Worm (Caenorhabditis elegans) whole organism, L3 larva: ENCODE measurements around the gene C37C3.12.
A peak's percentile ranks its signal among the peaks of the same experiment; 100 is the strongest.

Experiments
- aly-2 ChIP-seq: fragments of 150-350 bp; optimal IDR thresholded peaks from 2 replicates; lab custom pipeline; 2014; ENCODE audit warnings: missing biosample characterization, missing genetic modification characterization
- ama-1 ChIP-seq: fragments of 150-350 bp; optimal IDR thresholded peaks from 2 replicates; lab custom pipeline; 2018
- ceh-16 ChIP-seq: sonication (generic microtip); optimal IDR thresholded peaks from 2 replicates; lab custom pipeline; 2017; ENCODE audit warnings: missing biosample characterization, missing genetic modification characterization
- daf-12 ChIP-seq: fragments of 150-350 bp; optimal IDR thresholded peaks from 2 replicates; lab custom pipeline; 2014; ENCODE audit warnings: missing biosample characterization, missing genetic modification reagents, missing genetic modification characterization
- elt-1 ChIP-seq: fragments of 150-350 bp; optimal IDR thresholded peaks from 2 replicates; lab custom pipeline; 2014; ENCODE audit warnings: missing biosample characterization, missing genetic modification characterization
- elt-2 ChIP-seq: sonication (generic microtip); optimal IDR thresholded peaks from 2 replicates; lab custom pipeline; 2016; ENCODE audit warnings: missing genetic modification reagents, mild to moderate bottlenecking, missing genetic modification characterization, missing compliant biosample characterization
- eor-1 ChIP-seq, 2 experiments: fragments of 150-350 bp; optimal IDR thresholded peaks; 2 replicates each; lab custom pipeline; 2014 to 2018; ENCODE audit warnings: missing biosample characterization in 2 of 2, missing genetic modification characterization in 2 of 2
- fkh-10 ChIP-seq: sonication (generic microtip); optimal IDR thresholded peaks from 2 replicates; lab custom pipeline; 2017; ENCODE audit warnings: missing biosample characterization, missing genetic modification reagents, missing genetic modification characterization
- fkh-2 ChIP-seq: fragments of 150-350 bp; optimal IDR thresholded peaks from 2 replicates; lab custom pipeline; 2014; ENCODE audit warnings: missing biosample characterization, missing genetic modification reagents, missing genetic modification characterization
- hmg-11 ChIP-seq: sonication (generic microtip); optimal IDR thresholded peaks from 2 replicates; lab custom pipeline; 2016; ENCODE audit warnings: missing genetic modification characterization, missing compliant biosample characterization
- jun-1 ChIP-seq: fragments of 150-350 bp; optimal IDR thresholded peaks from 2 replicates; lab custom pipeline; 2014; ENCODE audit warnings: missing biosample characterization, missing genetic modification reagents, missing genetic modification characterization
- lin-15B ChIP-seq: fragments of 150-350 bp; optimal IDR thresholded peaks from 2 replicates; lab custom pipeline; 2014; ENCODE audit warnings: missing biosample characterization, missing genetic modification characterization
- lin-39 ChIP-seq: fragments of 150-350 bp; optimal IDR thresholded peaks from 2 replicates; lab custom pipeline; 2018; ENCODE audit warnings: missing biosample characterization, missing genetic modification reagents, missing genetic modification characterization
- mml-1 ChIP-seq: fragments of 150-350 bp; sonication (generic microtip); optimal IDR thresholded peaks from 3 replicates; lab custom pipeline; 2014; ENCODE audit warnings: missing biosample characterization, missing genetic modification characterization
- nfya-1 ChIP-seq: sonication (generic microtip); optimal IDR thresholded peaks from 2 replicates; lab custom pipeline; 2017; ENCODE audit warnings: missing genetic modification characterization, mild to moderate bottlenecking, missing compliant biosample characterization, antibody characterized with exemption, moderate library complexity; ENCODE audit not compliant: insufficient read depth
- nhr-11 ChIP-seq: fragments of 150-350 bp; optimal IDR thresholded peaks from 2 replicates; lab custom pipeline; 2014; ENCODE audit warnings: missing biosample characterization, missing genetic modification characterization
- nhr-12 ChIP-seq: fragments of 150-350 bp; optimal IDR thresholded peaks from 2 replicates; lab custom pipeline; 2014; ENCODE audit warnings: missing biosample characterization, missing genetic modification characterization
- nhr-23 ChIP-seq: fragments of 150-350 bp; optimal IDR thresholded peaks from 2 replicates; lab custom pipeline; 2014; ENCODE audit warnings: missing biosample characterization, missing genetic modification reagents, missing genetic modification characterization
- nhr-237 ChIP-seq: fragments of 150-350 bp; optimal IDR thresholded peaks from 2 replicates; lab custom pipeline; 2014; ENCODE audit warnings: missing biosample characterization, missing genetic modification characterization
- nhr-28 ChIP-seq: fragments of 150-350 bp; optimal IDR thresholded peaks from 2 replicates; lab custom pipeline; 2014; ENCODE audit warnings: missing biosample characterization, missing genetic modification characterization
- nhr-67 ChIP-seq: fragments of 150-350 bp; optimal IDR thresholded peaks from 2 replicates; lab custom pipeline; 2014; ENCODE audit warnings: missing biosample characterization, missing genetic modification characterization
- pha-4 ChIP-seq: fragments of 150-350 bp; optimal IDR thresholded peaks from 2 replicates; lab custom pipeline; 2014; ENCODE audit warnings: missing biosample characterization, missing genetic modification reagents, missing genetic modification characterization
- pqm-1 ChIP-seq: fragments of 150-350 bp; optimal IDR thresholded peaks from 2 replicates; lab custom pipeline; 2017; ENCODE audit warnings: missing biosample characterization, missing genetic modification characterization, inconsistent platforms
- sea-2 ChIP-seq: fragments of 150-350 bp; sonication (generic microtip); optimal IDR thresholded peaks from 4 replicates; lab custom pipeline; 2014; ENCODE audit warnings: missing biosample characterization, missing genetic modification reagents, missing genetic modification characterization
- snpc-4 ChIP-seq: fragments of 150-350 bp; optimal IDR thresholded peaks from 2 replicates; lab custom pipeline; 2014; ENCODE audit warnings: missing biosample characterization, missing genetic modification characterization
- unc-62 ChIP-seq: fragments of 150-350 bp; sonication (generic microtip); optimal IDR thresholded peaks from 4 replicates; lab custom pipeline; 2014; ENCODE audit warnings: missing biosample characterization, missing genetic modification reagents, missing genetic modification characterization
- zag-1 ChIP-seq: fragments of 150-350 bp; optimal IDR thresholded peaks from 2 replicates; lab custom pipeline; 2014; ENCODE audit warnings: missing biosample characterization, missing genetic modification characterization
- ztf-11 ChIP-seq: fragments of 150-350 bp; optimal IDR thresholded peaks from 2 replicates; lab custom pipeline; 2014; ENCODE audit warnings: missing biosample characterization, missing genetic modification characterization
- ztf-4 ChIP-seq: fragments of 150-350 bp; optimal IDR thresholded peaks from 2 replicates; lab custom pipeline; 2014; ENCODE audit warnings: missing biosample characterization, missing genetic modification characterization

Gene C37C3.12

DNA sequence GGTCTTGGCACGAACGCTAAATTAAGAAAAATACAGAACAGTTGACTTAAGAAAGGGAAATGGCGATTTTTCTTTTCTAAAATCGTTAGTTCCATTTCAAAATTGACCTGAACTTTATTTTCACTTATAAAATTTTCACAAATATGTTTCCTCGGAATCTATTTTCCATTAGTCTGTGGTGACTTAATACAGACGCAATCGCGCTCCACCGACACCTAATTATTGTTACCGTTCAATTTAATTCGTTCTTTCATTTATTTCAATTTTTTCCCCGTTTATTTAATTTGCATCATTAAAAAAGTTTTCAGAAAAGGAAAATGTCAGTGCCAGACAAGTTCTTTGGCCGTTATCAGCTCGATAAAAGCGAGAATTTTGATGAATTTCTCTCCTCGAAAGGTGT is 19.1 kb downstream of the C37C3.12 start, which contains the start of gene lbp-4:
TSS of gene lbp-4 (plus strand) at position 309 of the 400 bp plus-strand sequence.
- TF ChIP-seq nfya-1 (tag; lab: Kevin White, UChicago) (peak; percentile 50), pqm-1 (tag; lab: Kevin White, UChicago) (peak; percentile 37), sea-2 (GFP tag; lab: Kevin White, UChicago) (no peak), snpc-4 (peak; percentile 19), elt-2 (tag; lab: Kevin White, UChicago) (peak; percentile 39), ztf-4 (tag; lab: Kevin White, UChicago) (no peak), fkh-2 (tag; lab: Kevin White, UChicago) (no peak), pha-4 (tag; lab: Kevin White, UChicago) (peak; percentile 73), nhr-11 (tag; lab: Kevin White, UChicago) (no peak), zag-1 (no peak), lin-15B (tag; lab: Kevin White, UChicago) (peak; percentile 51), nhr-23 (peak; percentile 54)

DNA sequence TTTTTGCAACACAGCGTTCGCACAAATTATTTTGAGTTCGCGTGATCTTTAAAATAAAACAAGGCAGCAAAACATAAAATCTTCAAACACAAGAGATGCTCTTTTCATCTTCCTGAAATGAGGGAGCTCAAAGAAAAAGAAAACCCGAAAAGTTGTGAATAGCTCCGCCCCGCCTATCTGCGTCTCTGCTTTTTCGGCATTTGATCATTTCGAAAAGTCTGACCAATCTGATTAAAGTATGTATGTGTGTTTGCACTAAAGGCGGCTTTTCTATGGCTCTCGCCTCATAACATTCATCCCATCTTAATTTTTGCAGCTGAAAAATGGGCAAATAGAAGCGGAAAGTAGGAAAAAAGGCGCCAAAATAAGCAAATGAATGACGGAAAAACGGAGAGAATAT is 19.8 kb downstream of the C37C3.12 start:
- TF ChIP-seq nfya-1 (tag; lab: Kevin White, UChicago) (peak; percentile 21), hmg-11 (tag; lab: Kevin White, UChicago) (no peak), fkh-10 (GFP tag; lab: Kevin White, UChicago) (peak; percentile 14), zag-1 (no peak)

DNA sequence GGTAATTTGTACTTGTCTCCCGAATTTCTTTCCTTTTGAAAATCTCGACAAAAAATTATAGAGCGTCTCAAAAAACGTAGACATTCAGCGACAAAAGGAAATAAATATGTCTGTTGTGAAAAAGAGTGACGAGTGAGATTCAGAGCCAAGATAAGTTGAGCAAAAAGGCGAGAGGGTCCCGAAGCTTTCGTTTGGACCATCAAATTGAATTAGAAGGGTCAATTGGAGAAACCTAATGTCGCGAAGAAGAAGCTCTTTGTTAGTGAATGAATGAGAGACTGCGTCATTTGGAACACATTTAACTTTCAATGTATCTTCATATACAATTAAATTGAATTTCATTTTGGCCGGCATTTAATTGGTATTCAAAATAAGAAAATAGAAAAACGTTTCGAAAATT is 22.9 kb downstream of the C37C3.12 start:
- TF ChIP-seq hmg-11 (tag; lab: Kevin White, UChicago) (no peak), fkh-10 (GFP tag; lab: Kevin White, UChicago) (peak; percentile 24), elt-1 (tag; lab: Kevin White, UChicago) (peak; percentile 11)

DNA sequence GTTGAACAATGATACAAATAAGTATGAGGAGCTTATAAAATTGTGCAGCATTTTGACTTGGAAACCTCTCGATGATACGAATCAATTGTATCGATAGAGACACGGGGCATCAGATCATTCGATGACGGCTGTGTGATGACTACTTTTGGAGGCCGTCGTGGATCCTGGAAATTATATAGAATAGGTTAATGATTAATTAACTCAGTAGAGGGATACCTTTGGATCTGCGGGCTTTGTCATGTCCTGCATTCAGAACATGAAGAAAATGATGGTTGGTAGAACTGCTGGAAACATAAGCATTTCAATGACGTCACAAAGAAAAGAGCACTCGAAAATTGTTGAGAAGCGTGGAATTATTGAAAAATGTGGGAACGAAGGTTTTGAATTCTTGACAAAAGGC is 24.8 kb downstream of the C37C3.12 start, which contains the start of gene ZK742.6:
TSS of gene ZK742.6 (minus strand) at position 342 of the 400 bp plus-strand sequence.
- TF ChIP-seq aly-2 (peak; percentile 73), eor-1 (tag; optimal IDR thresholded peaks at IDR 0.05; lab: Kevin White, UChicago) (no peak), daf-12 (tag; lab: Kevin White, UChicago) (no peak)
- TF ChIP-seq, all 47 proteins: peak for 1

DNA sequence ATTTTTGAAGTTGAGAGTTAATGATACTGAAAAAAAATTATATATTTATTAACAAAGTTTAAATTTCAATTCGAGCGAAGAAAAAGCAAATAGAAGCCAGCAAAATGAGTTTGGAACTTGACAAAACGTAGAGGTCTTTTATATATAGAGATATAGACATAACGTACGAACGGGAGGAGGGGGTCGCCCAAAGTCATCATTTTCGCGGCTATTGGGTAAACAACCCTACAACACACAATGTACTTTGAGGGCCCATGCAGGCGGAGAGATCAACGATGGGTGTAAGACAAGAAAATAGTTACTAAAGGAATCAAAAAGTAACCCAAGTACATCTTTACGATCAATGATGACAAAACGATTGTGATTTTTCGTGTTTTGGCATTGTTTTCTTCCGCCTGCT is 27.6 kb downstream of the C37C3.12 start, which contains the start of gene ZK742.4:
TSS of gene ZK742.4 (minus strand) at position 35 of the 400 bp plus-strand sequence.
- TF ChIP-seq pha-4 (tag; lab: Kevin White, UChicago) = peak; percentile 55
- no peak for TF ChIP-seq unc-62
- TF ChIP-seq, all 47 proteins: peak for 1

DNA sequence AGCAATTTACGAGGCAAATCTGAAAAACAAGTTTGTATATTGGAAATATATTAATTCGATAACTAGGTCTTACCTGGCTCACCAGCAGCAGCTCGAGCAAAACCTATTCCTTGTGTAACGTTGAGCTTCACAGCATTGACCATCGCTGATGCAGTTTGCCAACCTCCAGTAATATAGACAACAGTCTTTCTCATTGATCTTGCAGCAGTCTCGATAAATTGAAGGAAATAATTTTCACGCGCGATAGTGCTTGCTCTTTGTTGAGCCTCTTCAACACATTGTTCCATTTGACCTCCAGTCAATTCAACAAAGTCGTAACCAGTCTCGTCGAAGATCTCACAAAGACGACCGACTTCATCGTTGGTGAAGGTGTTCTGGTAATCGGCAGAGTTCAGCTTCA is 28.8 kb downstream of the C37C3.12 start:
- TF ChIP-seq fkh-2 (tag; lab: Kevin White, UChicago) = no peak
- TF ChIP-seq ceh-16 (tag; lab: Kevin White, UChicago) = no peak
- TF ChIP-seq snpc-4 = no peak
- TF ChIP-seq lin-15B (tag; lab: Kevin White, UChicago) = no peak
- TF ChIP-seq jun-1 = no peak
- TF ChIP-seq nhr-67 (tag; lab: Kevin White, UChicago) = no peak
- no peak for TF ChIP-seq ama-1 (lab: Kevin White, UChicago)
- no peak for TF ChIP-seq nhr-28
- no peak for TF ChIP-seq daf-12 (tag; lab: Kevin White, UChicago)
- no peak for TF ChIP-seq lin-39 (tag; lab: Kevin White, UChicago)
- no peak for TF ChIP-seq eor-1 (tag; optimal IDR thresholded peaks at IDR 0.05; lab: Kevin White, UChicago)
- TF ChIP-seq ztf-11 = no peak
- no peak for TF ChIP-seq nhr-12
- TF ChIP-seq elt-2 (tag; lab: Kevin White, UChicago) = no peak
- no peak for TF ChIP-seq nhr-237 (tag; lab: Kevin White, UChicago)
- no peak for TF ChIP-seq zag-1
- TF ChIP-seq mml-1 (tag; lab: Kevin White, UChicago) = no peak
